Worm (Caenorhabditis elegans): Measurements from ENCODE around the gene ZK742.3.

DNA sequence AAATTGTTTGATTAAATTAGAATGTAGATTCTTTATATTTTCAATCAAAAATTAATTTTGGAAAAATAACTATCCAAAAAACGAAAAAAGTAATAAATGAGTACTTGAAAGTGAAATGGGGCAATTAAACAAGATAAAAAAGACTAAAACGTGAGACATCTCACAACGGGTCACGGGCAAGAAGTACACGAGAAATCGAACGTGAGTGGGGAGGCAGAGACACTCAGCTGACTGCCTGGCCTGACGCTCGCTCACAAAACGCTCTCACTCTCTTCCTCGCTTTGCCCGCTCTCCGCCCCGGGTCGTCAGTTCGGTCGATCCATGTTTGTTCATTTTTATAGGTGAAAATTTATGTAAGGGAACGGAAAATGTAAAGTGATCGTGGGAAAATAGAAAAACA lies 38.5 kb upstream of the ZK742.3 start:
- TF ChIP-seq nhr-12 (tag; optimal IDR thresholded peaks at IDR 0.05): no peak
- TF ChIP-seq lin-15B (tag; optimal IDR thresholded peaks at IDR 0.05): no peak
- no peak for TF ChIP-seq fos-1 (tag; optimal IDR thresholded peaks at IDR 0.05)
- TF ChIP-seq egl-13 (tag; optimal IDR thresholded peaks at IDR 0.05): no peak
- TF ChIP-seq fkh-10 (GFP tag; optimal IDR thresholded peaks at IDR 0.05): no peak
- TF ChIP-seq Y116A8C.19 (tag; optimal IDR thresholded peaks at IDR 0.05; ENCODE audit: borderline replicate concordance): no peak
- TF ChIP-seq ztf-11 (tag; optimal IDR thresholded peaks at IDR 0.05): no peak
- no peak for TF ChIP-seq elt-3 (tag; optimal IDR thresholded peaks at IDR 0.05)
- TF ChIP-seq nhr-47 (tag; optimal IDR thresholded peaks at IDR 0.05): no peak
- no peak for TF ChIP-seq unc-62 (GFP tag; optimal IDR thresholded peaks at IDR 0.05)
- no peak for TF ChIP-seq sup-37 (GFP tag; optimal IDR thresholded peaks at IDR 0.05)

Data from whole organism, L1 larva.